Fruit fly (Drosophila melanogaster) whole organism, embryonic: ENCODE measurements around the gene CG31777.
A peak's percentile ranks its signal among the peaks of the same experiment; 100 is the strongest.

ENCODE experiments used
- Adf1 ChIP-seq: fragments of 200-800 bp; sonication (Bioruptor generic); IDR thresholded peaks from 2 replicates; pipeline ENCODE4 v1.3.6; 2022; ENCODE audit warnings: missing biosample characterization, missing genetic modification characterization
- Antp ChIP-seq: fragments of 200-800 bp; sonication (Bioruptor generic); optimal IDR thresholded peaks from 3 replicates; lab custom pipeline; 2016; ENCODE audit warnings: missing biosample characterization, missing genetic modification characterization
- Asciz ChIP-seq: fragments of 200-800 bp; sonication (Bioruptor generic); optimal IDR thresholded peaks from 2 replicates; lab custom pipeline; 2017; ENCODE audit warnings: missing biosample characterization, mild to moderate bottlenecking, missing genetic modification characterization, missing genetic modification reagents
- CG1024 ChIP-seq: fragments of 200-800 bp; sonication (Bioruptor generic); IDR thresholded peaks from 2 replicates; pipeline ENCODE4 v1.3.6; 2022; ENCODE audit warnings: missing biosample characterization, missing genetic modification characterization
- CG10267 ChIP-seq: fragments of 200-800 bp; sonication (Bioruptor generic); optimal IDR thresholded peaks from 2 replicates; lab custom pipeline; 2018; ENCODE audit warnings: missing biosample characterization, mild to moderate bottlenecking, missing genetic modification characterization, moderate library complexity
- CG11560 ChIP-seq: fragments of 200-800 bp; sonication (Bioruptor generic); IDR thresholded peaks from 3 replicates; pipeline ENCODE4 v1.3.6; 2022; ENCODE audit warnings: missing biosample characterization, missing genetic modification characterization
- CG12391 ChIP-seq: fragments of 200-800 bp; sonication (Bioruptor generic); optimal IDR thresholded peaks from 3 replicates; lab custom pipeline; 2018; ENCODE audit warnings: missing biosample characterization, mild to moderate bottlenecking, missing genetic modification characterization, moderate library complexity
- CG17912 ChIP-seq: fragments of 200-800 bp; sonication (Bioruptor generic); optimal IDR thresholded peaks from 2 replicates; lab custom pipeline; 2018; ENCODE audit warnings: missing biosample characterization, mild to moderate bottlenecking, missing genetic modification characterization
- CG1832 ChIP-seq: fragments of 200-800 bp; sonication (Bioruptor generic); optimal IDR thresholded peaks from 2 replicates; lab custom pipeline; 2017; ENCODE audit warnings: missing biosample characterization, mild to moderate bottlenecking, missing genetic modification characterization, inconsistent platforms
- CG2202 ChIP-seq: fragments of 200-800 bp; sonication (Bioruptor generic); optimal IDR thresholded peaks from 2 replicates; lab custom pipeline; 2018; ENCODE audit warnings: missing biosample characterization, mild to moderate bottlenecking, missing genetic modification characterization
- CG30431 ChIP-seq: fragments of 200-800 bp; sonication (Bioruptor generic); optimal IDR thresholded peaks from 2 replicates; lab custom pipeline; 2017; ENCODE audit warnings: missing biosample characterization, missing genetic modification characterization
- CG34422 ChIP-seq: fragments of 200-800 bp; sonication (Bioruptor generic); IDR thresholded peaks from 3 replicates; pipeline ENCODE4 v1.3.6; 2022; ENCODE audit warnings: missing biosample characterization, missing genetic modification characterization
- CG4820 ChIP-seq: fragments of 200-800 bp; sonication (Bioruptor generic); optimal IDR thresholded peaks from 3 replicates; lab custom pipeline; 2016; ENCODE audit warnings: missing biosample characterization, missing genetic modification characterization
- CG6683 ChIP-seq: fragments of 200-800 bp; sonication (Bioruptor generic); optimal IDR thresholded peaks from 2 replicates; lab custom pipeline; 2017; ENCODE audit warnings: missing biosample characterization, mild to moderate bottlenecking, missing genetic modification characterization, missing genetic modification reagents
- CG6689 ChIP-seq: fragments of 200-800 bp; sonication (Bioruptor generic); IDR thresholded peaks from 2 replicates; pipeline ENCODE4 v1.3.6; 2022; ENCODE audit warnings: missing biosample characterization, missing genetic modification characterization
- CG6854 ChIP-seq: fragments of 200-800 bp; sonication (Bioruptor generic); optimal IDR thresholded peaks from 3 replicates; lab custom pipeline; 2017; ENCODE audit warnings: missing biosample characterization, mild to moderate bottlenecking, missing genetic modification characterization
- CG7839 ChIP-seq: fragments of 200-800 bp; sonication (Bioruptor generic); optimal IDR thresholded peaks from 3 replicates; lab custom pipeline; 2018; ENCODE audit warnings: missing biosample characterization, mild to moderate bottlenecking, missing genetic modification characterization, moderate library complexity
- CG7963 ChIP-seq: fragments of 200-800 bp; sonication (Bioruptor generic); IDR thresholded peaks from 3 replicates; pipeline ENCODE4 v1.3.6; 2022; ENCODE audit warnings: missing biosample characterization, missing genetic modification characterization; ENCODE audit not compliant: partially characterized antibody
- Chrac-16 ChIP-seq: fragments of 200-800 bp; sonication (Bioruptor generic); optimal IDR thresholded peaks from 3 replicates; lab custom pipeline; 2016; ENCODE audit warnings: missing biosample characterization, missing genetic modification characterization
- Dref ChIP-seq: fragments of 200-800 bp; sonication (Bioruptor generic); IDR thresholded peaks from 2 replicates; pipeline ENCODE4 v1.3.6; 2022; ENCODE audit warnings: missing biosample characterization, missing genetic modification characterization
- H15 ChIP-seq: fragments of 200-800 bp; sonication (Bioruptor generic); IDR thresholded peaks from 3 replicates; pipeline ENCODE4 v1.3.6; 2022; ENCODE audit warnings: missing biosample characterization, missing genetic modification characterization
- Lhr ChIP-seq: fragments of 200-800 bp; sonication (Bioruptor generic); optimal IDR thresholded peaks from 3 replicates; lab custom pipeline; 2017; ENCODE audit warnings: mild to moderate bottlenecking, missing biosample characterization, missing genetic modification reagents, missing genetic modification characterization
- Med ChIP-seq: fragments of 200-800 bp; sonication (Bioruptor generic); peaks from one replicate; lab custom pipeline; 2016; ENCODE audit warnings: missing biosample characterization, missing genetic modification characterization, mild to moderate bottlenecking, inconsistent platforms, moderate library complexity
- NK7.1 ChIP-seq: fragments of 200-800 bp; sonication (Bioruptor generic); optimal IDR thresholded peaks from 3 replicates; lab custom pipeline; 2016; ENCODE audit warnings: missing biosample characterization, missing genetic modification characterization
- Nf-YB ChIP-seq: fragments of 200-800 bp; sonication (Bioruptor generic); optimal IDR thresholded peaks from 3 replicates; lab custom pipeline; 2019; ENCODE audit warnings: missing biosample characterization, mild to moderate bottlenecking, missing genetic modification characterization, moderate library complexity
- Stat92E ChIP-seq, 3 experiments: fragments of >200 bp in 2 of 3; fragments of 200-800 bp in 1 of 3; sonication (Bioruptor generic) in 1 of 3; optimal IDR thresholded peaks; 2 replicates each; lab custom pipeline; 2017 to 2019; ENCODE audit warnings: missing biosample characterization in 3 of 3, missing genetic modification characterization in 3 of 3, mild to moderate bottlenecking in 1 of 3, moderate library complexity in 1 of 3
- al ChIP-seq: fragments of 200-800 bp; sonication (Bioruptor generic); IDR thresholded peaks from 2 replicates; pipeline ENCODE4 v1.3.6; 2022; ENCODE audit warnings: missing biosample characterization, missing genetic modification characterization
- az2 ChIP-seq: fragments of 200-800 bp; sonication (Bioruptor generic); optimal IDR thresholded peaks from 3 replicates; lab custom pipeline; 2016; ENCODE audit warnings: missing biosample characterization, missing genetic modification characterization
- bsh ChIP-seq, 2 experiments: fragments of 200-800 bp; sonication (Bioruptor generic); optimal IDR thresholded peaks; 2 replicates each; lab custom pipeline; 2017 to 2018; ENCODE audit warnings: mild to moderate bottlenecking in 2 of 2, missing biosample characterization in 2 of 2, missing genetic modification characterization in 2 of 2, moderate library complexity in 1 of 2
- ci ChIP-seq: fragments of 200-800 bp; sonication (Bioruptor generic); IDR thresholded peaks from 3 replicates; pipeline ENCODE4 v1.3.6; 2022; ENCODE audit warnings: missing biosample characterization, missing genetic modification characterization
- dan ChIP-seq: fragments of 200-800 bp; sonication (Bioruptor generic); IDR thresholded peaks from 2 replicates; pipeline ENCODE4 v1.3.6; 2022; ENCODE audit warnings: missing biosample characterization, missing genetic modification characterization
- dmrt11E ChIP-seq: fragments of 200-800 bp; sonication (Bioruptor generic); optimal IDR thresholded peaks from 3 replicates; lab custom pipeline; 2018; ENCODE audit warnings: missing biosample characterization, mild to moderate bottlenecking, missing genetic modification characterization, moderate library complexity
- dmrt99B ChIP-seq: fragments of 200-800 bp; sonication (Bioruptor generic); optimal IDR thresholded peaks from 2 replicates; lab custom pipeline; 2018; ENCODE audit warnings: missing biosample characterization, mild to moderate bottlenecking, missing genetic modification characterization, moderate library complexity
- kni ChIP-seq: fragments of 200-800 bp; sonication (Bioruptor generic); optimal IDR thresholded peaks from 3 replicates; lab custom pipeline; 2017; ENCODE audit warnings: mild to moderate bottlenecking, missing biosample characterization, missing genetic modification reagents, missing genetic modification characterization
- oc ChIP-seq: fragments of 200-800 bp; sonication (Bioruptor generic); optimal IDR thresholded peaks from 2 replicates; lab custom pipeline; 2018; ENCODE audit warnings: missing biosample characterization, mild to moderate bottlenecking, missing genetic modification characterization, moderate library complexity
- onecut ChIP-seq: fragments of 200-800 bp; sonication (Bioruptor generic); IDR thresholded peaks from 2 replicates; pipeline ENCODE4 v1.3.6; 2022; ENCODE audit warnings: missing biosample characterization, missing genetic modification characterization
- pnt ChIP-seq: fragments of 200-800 bp; sonication (Bioruptor generic); optimal IDR thresholded peaks from 3 replicates; lab custom pipeline; 2016; ENCODE audit warnings: missing biosample characterization, missing genetic modification characterization
- prd ChIP-seq, 3 experiments: fragments of >200 bp in 2 of 3; fragments of 200-800 bp in 1 of 3; sonication (Bioruptor generic) in 1 of 3; optimal IDR thresholded peaks in 2 of 3; IDR thresholded peaks in 1 of 3; 2 replicates in 2 of 3; 3 replicates in 1 of 3; pipeline versions ENCODE4 v1.3.6 to Lab custom; 2017 to 2022; ENCODE audit warnings: missing biosample characterization in 1 of 3, missing genetic modification characterization in 1 of 3
- pros ChIP-seq: fragments of 200-800 bp; sonication (Bioruptor generic); optimal IDR thresholded peaks from 3 replicates; lab custom pipeline; 2019; ENCODE audit warnings: missing biosample characterization, mild to moderate bottlenecking, missing genetic modification characterization, moderate library complexity
- row ChIP-seq: fragments of 200-800 bp; sonication (Bioruptor generic); IDR thresholded peaks from 3 replicates; pipeline ENCODE4 v1.3.6; 2022; ENCODE audit warnings: missing biosample characterization, missing genetic modification characterization
- sens ChIP-seq: fragments of 200-800 bp; sonication (Bioruptor generic); peaks from one replicate; lab custom pipeline; 2016; ENCODE audit warnings: missing biosample characterization, missing genetic modification characterization
- sens-2 ChIP-seq: fragments of 200-800 bp; sonication (Bioruptor generic); IDR thresholded peaks from 2 replicates; pipeline ENCODE4 v1.3.6; 2022; ENCODE audit warnings: missing biosample characterization, missing genetic modification characterization
- seq ChIP-seq: fragments of 200-800 bp; sonication (Bioruptor generic); IDR thresholded peaks from 2 replicates; pipeline ENCODE4 v1.3.6; 2022; ENCODE audit warnings: missing biosample characterization, missing genetic modification characterization
- sim ChIP-seq: fragments of 200-800 bp; sonication (Bioruptor generic); IDR thresholded peaks from 2 replicates; pipeline ENCODE4 v1.3.6; 2022; ENCODE audit warnings: missing biosample characterization, missing genetic modification characterization
- ttk ChIP-seq: fragments of 200-800 bp; sonication (Bioruptor generic); IDR thresholded peaks from 2 replicates; pipeline ENCODE4 v2.1.2; 2022; ENCODE audit warnings: missing biosample characterization, missing genetic modification characterization
- unpg ChIP-seq: fragments of 200-800 bp; sonication (Bioruptor generic); optimal IDR thresholded peaks from 3 replicates; lab custom pipeline; 2018; ENCODE audit warnings: missing biosample characterization, mild to moderate bottlenecking, missing genetic modification characterization, moderate library complexity
- vvl ChIP-seq: fragments of 200-800 bp; sonication (Bioruptor generic); IDR thresholded peaks from 2 replicates; pipeline ENCODE4 v1.3.6; 2022; ENCODE audit warnings: missing biosample characterization, missing genetic modification characterization

CG31777 gene

DNA sequence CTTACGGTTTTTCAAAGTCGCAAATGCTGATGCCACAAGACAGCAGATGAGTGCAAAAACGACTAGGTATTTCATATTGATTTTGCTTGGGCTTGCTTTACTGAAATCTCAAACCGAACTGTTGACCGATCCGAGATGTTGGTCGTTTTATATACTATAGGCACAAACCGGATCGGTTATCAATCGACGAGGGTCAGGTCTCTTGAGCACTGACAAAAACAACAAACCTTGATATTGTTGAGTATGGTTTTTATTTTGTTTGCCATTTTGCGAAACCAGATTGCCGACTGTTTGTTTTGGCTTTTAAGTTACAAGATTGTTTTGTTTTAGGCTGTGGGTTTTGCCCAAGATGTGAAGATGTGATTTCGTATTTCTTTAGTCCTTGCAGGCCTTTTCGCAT, 14.4 kb downstream of the CG31777 start, which contains the start of gene CG16704:
Gene CG16704, minus strand, starts transcription at position 122 of the 400 bp plus-strand sequence.
- TF ChIP-seq pros (GFP tag; lab: Kevin White, UChicago): no peak
- TF ChIP-seq CG6683 (GFP tag; lab: Kevin White, UChicago): no peak
- no peak for TF ChIP-seq CG6854
- TF ChIP-seq prd (optimal IDR thresholded peaks at IDR 0.05; lab: Kevin White, UChicago): no peak
- no peak for TF ChIP-seq prd (GFP tag; IDR thresholded peaks at IDR 0.05; lab: Robert Waterston, UW)
- TF ChIP-seq az2: no peak
- no peak for TF ChIP-seq H15 (GFP tag; lab: Robert Waterston, UW)
- TF ChIP-seq Med (GFP tag; lab: Kevin White, UChicago): no peak
- no peak for TF ChIP-seq kni
- no peak for TF ChIP-seq al (GFP tag; lab: Robert Waterston, UW)
- TF ChIP-seq Asciz: no peak
- no peak for TF ChIP-seq CG17912 (GFP tag; lab: Kevin White, UChicago)
- TF ChIP-seq Dref (GFP tag; lab: Robert Waterston, UW): no peak
- TF ChIP-seq Adf1: no peak

DNA sequence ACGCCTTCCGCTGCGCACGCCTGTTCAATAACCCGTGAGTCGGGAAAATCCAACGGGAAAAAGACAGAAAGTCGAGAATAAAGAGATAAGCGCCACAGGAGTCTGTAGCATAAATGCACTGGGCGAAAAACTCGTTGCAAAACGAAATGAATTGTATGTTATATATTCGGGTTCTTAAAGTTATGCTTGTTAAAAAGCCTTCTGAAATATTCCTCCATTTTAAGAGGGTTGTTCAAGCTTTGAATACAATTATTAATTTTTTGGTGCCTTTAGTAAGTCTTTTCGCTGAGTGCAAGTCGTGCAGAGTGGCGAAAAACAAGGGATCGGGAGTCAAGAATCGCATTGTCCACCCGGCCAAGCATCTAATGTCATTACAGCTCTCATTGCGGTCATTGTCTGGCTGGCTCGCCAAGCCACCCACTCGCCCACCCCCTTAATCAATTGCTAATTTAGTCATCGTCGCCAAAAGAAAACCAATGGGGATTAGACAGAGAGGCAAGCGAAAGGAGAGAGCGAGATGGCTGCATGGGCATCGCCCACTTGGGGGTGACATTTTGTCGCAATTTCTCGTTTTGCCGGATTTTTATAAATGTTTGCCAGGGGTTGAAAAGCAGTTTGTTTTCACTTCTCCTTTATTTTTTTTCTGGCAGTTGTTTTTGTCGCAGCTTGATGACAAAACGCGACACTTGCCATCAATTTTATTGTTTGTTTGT, 21.6 kb downstream of the CG31777 start:
- TF ChIP-seq sens-2 (GFP tag; lab: Robert Waterston, UW) (no peak), bsh (GFP tag; optimal IDR thresholded peaks at IDR 0.05; lab: Kevin White, UChicago) (peak in 1 of 2 experiments; percentile 49), CG1024 (peak; percentile 6; the same call in 1 of the 2 replicates), onecut (GFP tag; lab: Robert Waterston, UW) (no peak), oc (tag; lab: Kevin White, UChicago) (peak; percentile 10), CG12391 (peak; percentile 27), ttk (peak; percentile 22; the same call in 1 of the 2 replicates), Antp (GFP tag; lab: Kevin White, UChicago) (peak; percentile 5), Lhr (no peak), dan (0 out of 2 replicates have a peak, but pooled peaks have one; percentile 19), Nf-YB (peak; percentile 86), dmrt11E (tag; lab: Kevin White, UChicago) (peak; percentile 65), CG4820 (GFP tag; lab: Kevin White, UChicago) (peak; percentile 27), pnt (GFP tag; lab: Kevin White, UChicago) (peak; percentile 27), sens (GFP tag; lab: Kevin White, UChicago) (peak; percentile 84), CG1832 (GFP tag; lab: Kevin White, UChicago) (peak; percentile 59), sim (GFP tag; lab: Robert Waterston, UW) (no peak), CG2202 (tag; lab: Kevin White, UChicago) (peak; percentile 3), CG30431 (GFP tag; lab: Kevin White, UChicago) (peak; percentile 4), prd (optimal IDR thresholded peaks at IDR 0.05; lab: Kevin White, UChicago) (no peak), prd (GFP tag; IDR thresholded peaks at IDR 0.05; lab: Robert Waterston, UW) (peak; percentile 62; the same call in 2 of the 3 replicates), Chrac-16 (GFP tag; lab: Kevin White, UChicago) (peak; percentile 19), az2 (peak; percentile 20), NK7.1 (GFP tag; lab: Kevin White, UChicago) (no peak), Stat92E (GFP tag; optimal IDR thresholded peaks at IDR 0.05; lab: Kevin White, UChicago) (no peak), vvl (GFP tag; lab: Robert Waterston, UW) (peak; percentile 26; the same call in 1 of the 2 replicates), unpg (GFP tag; lab: Kevin White, UChicago) (peak; percentile 21), ci (GFP tag; lab: Robert Waterston, UW) (0 out of 3 replicates have a peak, but pooled peaks have one; percentile 36), CG7839 (tag; lab: Kevin White, UChicago) (peak; percentile 25), CG6689 (0 out of 2 replicates have a peak, but pooled peaks have one; percentile 16), seq (GFP tag; lab: Robert Waterston, UW) (peak; percentile 84), dmrt99B (peak; percentile 5), row (GFP tag; lab: Robert Waterston, UW) (peak; percentile 37; the same call in 1 of the 3 replicates), CG11560 (tag; lab: Robert Waterston, UW) (no peak), CG7963 (GFP tag; lab: Robert Waterston, UW) (no peak), CG34422 (GFP tag; lab: Robert Waterston, UW) (0 out of 3 replicates have a peak, but pooled peaks have one; percentile 26), CG10267 (peak; percentile 16)
